Worm (Caenorhabditis elegans): ENCODE measurements around the gene emb-30.

- no peak for TF ChIP-seq ztf-11 (tag; optimal IDR thresholded peaks at IDR 0.05)
- no peak for TF ChIP-seq ceh-9 (tag; optimal IDR thresholded peaks at IDR 0.05)
- no peak for TF ChIP-seq nhr-28 (tag; optimal IDR thresholded peaks at IDR 0.05)
- no peak for TF ChIP-seq nhr-77 (tag; optimal IDR thresholded peaks at IDR 0.05)
- peak; percentile 18 for TF ChIP-seq pha-4 (tag; optimal IDR thresholded peaks at IDR 0.05)
- no peak for TF ChIP-seq ceh-16 (tag; optimal IDR thresholded peaks at IDR 0.05)
- no peak for TF ChIP-seq unc-39 (tag; optimal IDR thresholded peaks at IDR 0.05)
- TF ChIP-seq zag-1 (tag; optimal IDR thresholded peaks at IDR 0.05): no peak
Observed at ce11 chrIII:9482423-9482993, 41.2 kb upstream of the emb-30 start.
